Fruit fly (Drosophila melanogaster) whole organism, adult: Measurements from ENCODE around the gene Srp54k.

Experiments used
- CG11617 ChIP-seq: fragments of 200-800 bp; sonication (Bioruptor generic); optimal IDR thresholded peaks from 2 replicates; lab custom pipeline; 2017; ENCODE audit warnings: mild to moderate bottlenecking, missing biosample characterization, missing genetic modification reagents, missing genetic modification characterization
- CG12768 ChIP-seq: fragments of 200-800 bp; sonication (Bioruptor generic); optimal IDR thresholded peaks from 2 replicates; lab custom pipeline; 2017; ENCODE audit warnings: missing biosample characterization, missing genetic modification characterization, mild to moderate bottlenecking, moderate library complexity, missing genetic modification reagents
- CG14711 ChIP-seq: fragments of 200-800 bp; sonication (Bioruptor generic); optimal IDR thresholded peaks from 2 replicates; lab custom pipeline; 2018; ENCODE audit warnings: missing biosample characterization, mild to moderate bottlenecking, missing genetic modification characterization, moderate library complexity
- CG1620 ChIP-seq: fragments of 200-800 bp; sonication (Bioruptor generic); optimal IDR thresholded peaks from 2 replicates; lab custom pipeline; 2016; ENCODE audit warnings: missing biosample characterization, missing genetic modification characterization
- CG33017 ChIP-seq: fragments of 200-800 bp; sonication (Bioruptor generic); optimal IDR thresholded peaks from 2 replicates; lab custom pipeline; 2018; ENCODE audit warnings: missing biosample characterization, mild to moderate bottlenecking, missing genetic modification characterization, moderate library complexity
- CG5204 ChIP-seq: fragments of 200-800 bp; sonication (Bioruptor generic); optimal IDR thresholded peaks from 2 replicates; lab custom pipeline; 2016; ENCODE audit warnings: missing biosample characterization, missing genetic modification characterization
- CG7045 ChIP-seq: fragments of 200-800 bp; sonication (Bioruptor generic); optimal IDR thresholded peaks from 2 replicates; lab custom pipeline; 2017; ENCODE audit warnings: missing biosample characterization, mild to moderate bottlenecking, missing genetic modification characterization
- CG7101 ChIP-seq: fragments of 200-800 bp; sonication (Bioruptor generic); optimal IDR thresholded peaks from 2 replicates; lab custom pipeline; 2018; ENCODE audit warnings: missing biosample characterization, mild to moderate bottlenecking, missing genetic modification characterization, moderate library complexity
- Clk ChIP-seq: fragments of 200-800 bp; sonication (Bioruptor generic); optimal IDR thresholded peaks from 2 replicates; lab custom pipeline; 2017; ENCODE audit warnings: missing biosample characterization, missing genetic modification characterization
- Crg-1 ChIP-seq: fragments of 200-800 bp; sonication (Bioruptor generic); optimal IDR thresholded peaks from 2 replicates; lab custom pipeline; 2016; ENCODE audit warnings: missing biosample characterization, missing genetic modification characterization
- Hr96 ChIP-seq: fragments of 200-800 bp; sonication (Bioruptor generic); optimal IDR thresholded peaks from 2 replicates; lab custom pipeline; 2016; ENCODE audit warnings: missing biosample characterization, missing genetic modification characterization
- Mnt ChIP-seq: fragments of 200-800 bp; sonication (Bioruptor generic); optimal IDR thresholded peaks from 2 replicates; lab custom pipeline; 2016; ENCODE audit warnings: missing biosample characterization, mild to moderate bottlenecking, missing genetic modification characterization
- bab1 ChIP-seq: fragments of 200-800 bp; sonication (Bioruptor generic); optimal IDR thresholded peaks from 3 replicates; lab custom pipeline; 2019; ENCODE audit warnings: missing biosample characterization, mild to moderate bottlenecking, missing genetic modification characterization, moderate library complexity
- cic ChIP-seq: fragments of 200-800 bp; sonication (Bioruptor generic); optimal IDR thresholded peaks from 2 replicates; lab custom pipeline; 2017; ENCODE audit warnings: missing biosample characterization, mild to moderate bottlenecking, missing genetic modification characterization, moderate library complexity
- cnc ChIP-seq, 2 experiments: fragments of >200 bp; optimal IDR thresholded peaks; 2 replicates each; lab custom pipeline; 2017
- kay ChIP-seq: fragments of 200-800 bp; sonication (Bioruptor generic); peaks from one replicate; lab custom pipeline; 2016; ENCODE audit warnings: missing biosample characterization, missing genetic modification characterization, borderline replicate concordance
- ovo ChIP-seq: fragments of 200-800 bp; sonication (Bioruptor generic); optimal IDR thresholded peaks from 2 replicates; lab custom pipeline; 2016; ENCODE audit warnings: missing biosample characterization, missing genetic modification characterization
- pad ChIP-seq: fragments of 200-800 bp; sonication (Bioruptor generic); optimal IDR thresholded peaks from 3 replicates; lab custom pipeline; 2017; ENCODE audit warnings: missing biosample characterization, missing genetic modification characterization, mild to moderate bottlenecking, moderate library complexity, missing genetic modification reagents
- tj ChIP-seq: fragments of 200-800 bp; sonication (Bioruptor generic); optimal IDR thresholded peaks from 3 replicates; lab custom pipeline; 2017; ENCODE audit warnings: missing biosample characterization, mild to moderate bottlenecking, missing genetic modification characterization, moderate library complexity
- toe ChIP-seq: fragments of 200-800 bp; sonication (Bioruptor generic); optimal IDR thresholded peaks from 2 replicates; lab custom pipeline; 2016; ENCODE audit warnings: missing biosample characterization, missing genetic modification characterization

Gene Srp54k

DNA sequence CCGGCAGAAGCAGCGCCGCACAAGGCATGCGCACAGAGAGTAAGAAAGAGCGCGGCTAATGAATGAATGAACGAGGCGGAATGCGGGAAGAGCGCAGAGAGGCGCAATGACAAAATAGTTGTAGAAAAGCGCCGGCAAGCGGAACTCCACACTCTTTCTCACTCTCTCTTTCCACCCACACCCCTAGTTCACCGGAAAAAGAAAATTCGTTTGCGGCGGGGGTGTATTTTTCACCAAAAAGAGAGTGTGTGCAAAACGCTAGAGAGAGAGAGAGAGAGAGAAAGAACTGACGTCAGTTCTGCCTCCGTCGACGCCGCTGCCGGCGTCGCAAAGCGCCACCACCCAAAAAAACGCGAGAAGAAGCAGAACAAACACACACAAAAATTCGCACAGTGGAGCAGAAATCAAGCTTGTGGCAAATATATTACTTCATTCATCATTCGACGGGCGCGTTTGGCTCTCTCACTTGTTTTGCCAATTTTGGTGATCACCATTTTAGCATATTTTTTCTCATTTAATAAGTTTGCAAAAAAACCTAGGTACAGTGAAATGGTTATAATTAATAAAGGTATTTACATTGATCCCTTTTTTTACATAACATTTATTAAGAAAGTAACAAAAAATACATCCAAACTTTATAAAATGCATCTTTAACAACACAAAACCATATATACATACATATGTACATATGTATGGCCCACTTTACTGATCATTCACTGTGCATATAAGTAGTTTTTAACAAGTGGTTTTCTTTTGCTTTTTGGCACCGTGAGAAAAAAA is 32.6 kb downstream of the Srp54k start:
- TF ChIP-seq cic = peak; percentile 83
- no peak for TF ChIP-seq CG11617 (GFP tag; lab: Kevin White, UChicago)
- peak; percentile 37 for TF ChIP-seq tj
- TF ChIP-seq CG7045 = no peak
- TF ChIP-seq Crg-1 (GFP tag; lab: Kevin White, UChicago) = no peak
- no peak for TF ChIP-seq CG12768 (GFP tag; lab: Kevin White, UChicago)
- no peak for TF ChIP-seq kay
- no peak for TF ChIP-seq cnc (optimal IDR thresholded peaks at IDR 0.05; lab: Kevin White, UChicago)
- TF ChIP-seq toe (GFP tag; lab: Kevin White, UChicago) = no peak
- no peak for TF ChIP-seq CG14711 (tag; lab: Kevin White, UChicago)
- no peak for TF ChIP-seq CG7101 (tag; lab: Kevin White, UChicago)
- no peak for TF ChIP-seq bab1 (GFP tag; lab: Kevin White, UChicago)
- TF ChIP-seq Mnt (GFP tag; lab: Kevin White, UChicago) = no peak
- TF ChIP-seq ovo (GFP tag; lab: Kevin White, UChicago) = no peak
- TF ChIP-seq Hr96 = no peak
- no peak for TF ChIP-seq Clk
- TF ChIP-seq CG5204 (GFP tag; lab: Kevin White, UChicago) = no peak
- no peak for TF ChIP-seq CG1620
- TF ChIP-seq CG33017 (tag; lab: Kevin White, UChicago) = no peak
- TF ChIP-seq pad = peak; percentile 48

DNA sequence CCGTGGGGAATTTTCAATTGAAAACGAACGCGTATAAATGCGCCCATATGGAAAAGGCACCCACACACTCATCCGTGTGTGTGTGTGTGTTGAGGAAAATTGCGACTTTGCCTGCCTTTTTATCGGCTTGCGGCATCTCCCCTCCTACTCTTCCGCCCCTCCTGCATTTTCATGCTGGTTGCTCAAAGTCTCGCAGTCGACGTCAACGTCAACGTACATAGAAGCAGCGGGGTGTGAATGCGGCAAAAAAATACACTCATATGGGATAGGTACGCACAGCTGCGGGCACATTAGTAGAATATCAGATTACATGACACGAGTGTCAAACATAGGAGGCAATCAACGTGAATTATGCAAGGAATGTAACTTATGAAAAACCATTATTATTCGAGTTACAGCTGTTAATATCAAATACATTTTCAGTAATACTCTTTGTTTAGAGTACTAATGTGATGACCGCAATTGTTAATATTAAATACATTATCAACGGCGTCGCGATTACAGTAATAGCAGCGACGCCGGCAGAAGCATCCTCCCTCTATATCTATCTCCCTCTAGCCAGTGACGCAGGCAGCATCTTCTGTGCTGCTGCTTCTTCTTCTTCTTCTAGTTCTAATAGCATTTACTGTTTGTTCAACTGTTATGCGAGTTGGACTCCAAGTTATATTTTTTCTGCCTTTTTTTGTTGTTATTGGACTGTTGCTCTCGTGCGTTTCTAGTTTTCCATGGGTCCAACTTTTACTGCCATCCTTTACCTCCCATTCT is 34.5 kb downstream of the Srp54k start:
- TF ChIP-seq CG1620 = no peak
- peak; percentile 51 for TF ChIP-seq CG12768 (GFP tag; lab: Kevin White, UChicago)
- peak; percentile 41 for TF ChIP-seq Hr96
- TF ChIP-seq CG33017 (tag; lab: Kevin White, UChicago) = peak; percentile 77
- TF ChIP-seq Mnt (GFP tag; lab: Kevin White, UChicago) = no peak
- TF ChIP-seq tj = peak; percentile 10
- peak; percentile 32 for TF ChIP-seq ovo (GFP tag; lab: Kevin White, UChicago)
- peak; percentile 73 for TF ChIP-seq CG7045
- peak; percentile 71 for TF ChIP-seq CG14711 (tag; lab: Kevin White, UChicago)
- peak; percentile 7 for TF ChIP-seq Crg-1 (GFP tag; lab: Kevin White, UChicago)
- TF ChIP-seq kay = peak; percentile 70
- peak; percentile 40 for TF ChIP-seq Clk
- TF ChIP-seq CG11617 (GFP tag; lab: Kevin White, UChicago) = peak; percentile 53
- peak; percentile 65 for TF ChIP-seq CG7101 (tag; lab: Kevin White, UChicago)
- TF ChIP-seq bab1 (GFP tag; lab: Kevin White, UChicago) = peak; percentile 14
- TF ChIP-seq cnc (optimal IDR thresholded peaks at IDR 0.05; lab: Kevin White, UChicago) = no peak
- TF ChIP-seq pad = peak; percentile 80
- TF ChIP-seq toe (GFP tag; lab: Kevin White, UChicago) = peak; percentile 47
- TF ChIP-seq cic = peak; percentile 69
- TF ChIP-seq CG5204 (GFP tag; lab: Kevin White, UChicago) = peak; percentile 24

DNA sequence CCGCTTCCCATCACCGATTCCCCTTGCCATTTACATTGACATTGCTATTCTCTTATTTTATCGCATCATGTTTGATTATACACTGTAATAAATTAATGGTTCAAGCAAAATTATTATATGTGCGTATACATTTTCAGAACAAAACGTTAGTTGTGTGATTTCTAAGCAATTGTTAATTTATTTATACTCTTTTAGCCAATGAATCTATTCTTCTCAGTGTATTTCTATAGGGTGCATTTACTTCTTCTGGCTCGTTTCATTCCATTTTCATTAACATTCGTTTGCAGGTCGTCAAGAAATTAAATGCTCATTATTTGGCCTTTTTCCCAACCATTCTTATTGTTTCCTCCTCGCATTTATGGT is 35.1 kb downstream of the Srp54k start:
- TF ChIP-seq CG11617 (GFP tag; lab: Kevin White, UChicago) (no peak), CG33017 (tag; lab: Kevin White, UChicago) (no peak), Clk (no peak), pad (no peak), cic (no peak), toe (GFP tag; lab: Kevin White, UChicago) (no peak), Crg-1 (GFP tag; lab: Kevin White, UChicago) (no peak), Mnt (GFP tag; lab: Kevin White, UChicago) (no peak), bab1 (GFP tag; lab: Kevin White, UChicago) (peak; percentile 80), ovo (GFP tag; lab: Kevin White, UChicago) (no peak), cnc (optimal IDR thresholded peaks at IDR 0.05; lab: Kevin White, UChicago) (no peak), CG5204 (GFP tag; lab: Kevin White, UChicago) (peak; percentile 22), CG7101 (tag; lab: Kevin White, UChicago) (peak; percentile 38), CG14711 (tag; lab: Kevin White, UChicago) (peak; percentile 71), CG12768 (GFP tag; lab: Kevin White, UChicago) (no peak), CG7045 (no peak), CG1620 (no peak)

DNA sequence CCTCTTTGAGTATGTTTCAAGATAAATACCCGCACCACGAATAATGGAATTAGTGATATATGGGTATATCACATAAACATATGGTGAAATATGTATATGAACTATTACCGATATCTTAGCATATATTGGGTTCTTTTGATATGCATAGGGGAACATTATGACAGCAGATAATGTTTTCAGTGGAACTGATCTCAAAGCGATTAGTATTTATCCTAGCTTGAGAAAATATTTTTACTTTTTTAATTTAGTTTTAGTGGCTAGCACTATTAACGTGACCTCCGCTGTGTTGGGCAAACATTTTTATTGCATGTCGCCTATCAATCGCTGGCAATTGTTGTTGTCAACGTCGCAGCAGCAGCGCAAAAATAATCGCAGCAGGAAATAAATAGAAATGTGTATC is 35.9 kb downstream of the Srp54k start:
- TF ChIP-seq pad (no peak), tj (peak; percentile 2), bab1 (GFP tag; lab: Kevin White, UChicago) (peak; percentile 29), Mnt (GFP tag; lab: Kevin White, UChicago) (no peak), Clk (no peak), CG14711 (tag; lab: Kevin White, UChicago) (peak; percentile 7), Crg-1 (GFP tag; lab: Kevin White, UChicago) (no peak)

DNA sequence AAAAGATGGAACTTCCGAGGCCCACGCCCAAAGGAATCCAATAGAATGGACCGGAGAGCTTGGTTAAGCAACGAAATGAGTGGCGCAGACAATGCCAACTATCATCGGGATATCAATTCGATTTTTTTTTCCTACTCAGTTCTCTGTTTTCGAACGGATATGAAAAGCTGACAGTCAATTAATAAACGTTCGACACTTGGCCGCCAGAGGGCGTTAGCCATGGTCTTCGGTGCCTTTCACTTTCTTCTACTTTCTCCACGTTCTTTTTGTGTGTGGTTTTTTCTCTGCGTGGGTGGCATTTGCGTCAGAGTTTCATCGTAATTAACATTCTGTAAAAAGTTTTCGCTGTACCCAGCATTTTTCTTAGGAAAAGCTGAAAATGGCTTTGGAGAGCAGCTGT is 49.3 kb downstream of the Srp54k start:
- TF ChIP-seq CG7101 (tag; lab: Kevin White, UChicago) = no peak
- no peak for TF ChIP-seq CG14711 (tag; lab: Kevin White, UChicago)
- TF ChIP-seq CG1620 = no peak
- no peak for TF ChIP-seq toe (GFP tag; lab: Kevin White, UChicago)
- no peak for TF ChIP-seq tj
- no peak for TF ChIP-seq bab1 (GFP tag; lab: Kevin White, UChicago)
- no peak for TF ChIP-seq cnc (optimal IDR thresholded peaks at IDR 0.05; lab: Kevin White, UChicago)
- no peak for TF ChIP-seq Mnt (GFP tag; lab: Kevin White, UChicago)
- no peak for TF ChIP-seq CG11617 (GFP tag; lab: Kevin White, UChicago)
- TF ChIP-seq kay = no peak
- no peak for TF ChIP-seq CG7045
- no peak for TF ChIP-seq Clk
- no peak for TF ChIP-seq CG5204 (GFP tag; lab: Kevin White, UChicago)
- TF ChIP-seq ovo (GFP tag; lab: Kevin White, UChicago) = no peak
- no peak for TF ChIP-seq pad
- no peak for TF ChIP-seq Crg-1 (GFP tag; lab: Kevin White, UChicago)
